Worm (Caenorhabditis elegans) whole organism, L3 larva: ENCODE results near the gene T10C6.7.

ENCODE experiments used
- ZK546.5 ChIP-seq: sonication (generic microtip); optimal IDR thresholded peaks from 2 replicates; lab custom pipeline; 2017; ENCODE audit warnings: missing biosample characterization, missing genetic modification characterization
- ceh-16 ChIP-seq: sonication (generic microtip); optimal IDR thresholded peaks from 2 replicates; lab custom pipeline; 2017; ENCODE audit warnings: missing biosample characterization, missing genetic modification characterization
- egl-27 ChIP-seq: sonication (generic microtip); optimal IDR thresholded peaks from 4 replicates; lab custom pipeline; 2017; ENCODE audit warnings: missing biosample characterization, missing genetic modification reagents, missing genetic modification characterization
- fkh-2 ChIP-seq: fragments of 150-350 bp; optimal IDR thresholded peaks from 2 replicates; lab custom pipeline; 2014; ENCODE audit warnings: missing biosample characterization, missing genetic modification reagents, missing genetic modification characterization
- lin-15B ChIP-seq: fragments of 150-350 bp; optimal IDR thresholded peaks from 2 replicates; lab custom pipeline; 2014; ENCODE audit warnings: missing biosample characterization, missing genetic modification characterization
- lin-39 ChIP-seq: fragments of 150-350 bp; optimal IDR thresholded peaks from 2 replicates; lab custom pipeline; 2018; ENCODE audit warnings: missing biosample characterization, missing genetic modification reagents, missing genetic modification characterization
- lsy-12 ChIP-seq: sonication (generic microtip); optimal IDR thresholded peaks from 2 replicates; lab custom pipeline; 2016; ENCODE audit warnings: mild to moderate bottlenecking, missing genetic modification characterization, missing compliant biosample characterization
- mdl-1 ChIP-seq: fragments of 150-350 bp; optimal IDR thresholded peaks from 2 replicates; lab custom pipeline; 2014; ENCODE audit warnings: missing biosample characterization, missing genetic modification characterization
- nhr-11 ChIP-seq: fragments of 150-350 bp; optimal IDR thresholded peaks from 2 replicates; lab custom pipeline; 2014; ENCODE audit warnings: missing biosample characterization, missing genetic modification characterization
- nhr-25 ChIP-seq: sonication (generic microtip); optimal IDR thresholded peaks from 2 replicates; lab custom pipeline; 2017; ENCODE audit warnings: missing biosample characterization, missing genetic modification characterization
- pha-4 ChIP-seq: fragments of 150-350 bp; optimal IDR thresholded peaks from 2 replicates; lab custom pipeline; 2014; ENCODE audit warnings: missing biosample characterization, missing genetic modification reagents, missing genetic modification characterization
- skn-1 ChIP-seq: fragments of 150-350 bp; optimal IDR thresholded peaks from 2 replicates; lab custom pipeline; 2014; ENCODE audit warnings: missing biosample characterization, missing genetic modification characterization
- unc-39 ChIP-seq: sonication (generic microtip); optimal IDR thresholded peaks from 4 replicates; lab custom pipeline; 2017; ENCODE audit warnings: missing biosample characterization, missing genetic modification characterization

- no peak for TF ChIP-seq ceh-16 (tag; lab: Kevin White, UChicago)
- no peak for TF ChIP-seq unc-39 (tag; lab: Kevin White, UChicago)
- no peak for TF ChIP-seq pha-4 (tag; lab: Kevin White, UChicago)
- no peak for TF ChIP-seq ZK546.5 (tag; lab: Kevin White, UChicago)
- TF ChIP-seq lsy-12 (tag; lab: Kevin White, UChicago) = no peak
- no peak for TF ChIP-seq nhr-11 (tag; lab: Kevin White, UChicago)
- TF ChIP-seq skn-1 (tag; lab: Kevin White, UChicago) = no peak
- no peak for TF ChIP-seq nhr-25 (tag; lab: Kevin White, UChicago)
- TF ChIP-seq egl-27 (tag; lab: Kevin White, UChicago) = no peak
- TF ChIP-seq lin-39 = no peak
- TF ChIP-seq lin-15B (tag; lab: Kevin White, UChicago) = no peak
- no peak for TF ChIP-seq mdl-1 (tag; lab: Kevin White, UChicago)
- TF ChIP-seq fkh-2 (tag; lab: Kevin White, UChicago) = no peak
Measured at ce11 chrV:16041412-16041811, 9.9 kb upstream of the T10C6.7 start.
